Worm (Caenorhabditis elegans): ENCODE data around the gene F48G7.7.
A peak's percentile ranks its signal among the peaks of the same experiment; 100 is the strongest.

The F48G7.7 gene

ce11 chrV:592959-593358, 33.3 kb downstream of the F48G7.7 start, which contains the start of gene ZK488.5:
Gene ZK488.5 (plus strand): TSS chrV:593259.
- no peak for TF ChIP-seq ceh-39 (tag; optimal IDR thresholded peaks at IDR 0.05)
- no peak for TF ChIP-seq pha-4 (tag; optimal IDR thresholded peaks at IDR 0.05)
- TF ChIP-seq ceh-83 (GFP tag; optimal IDR thresholded peaks at IDR 0.05), result no peak
- TF ChIP-seq nhr-76 (tag; optimal IDR thresholded peaks at IDR 0.05), result no peak
- TF ChIP-seq cnd-1 (tag; optimal IDR thresholded peaks at IDR 0.05), result no peak
- TF ChIP-seq drap-1 (GFP tag; optimal IDR thresholded peaks at IDR 0.05), result no peak
- no peak for TF ChIP-seq zip-8 (tag; optimal IDR thresholded peaks at IDR 0.05)
- no peak for TF ChIP-seq snpc-4 (tag; optimal IDR thresholded peaks at IDR 0.05)
- TF ChIP-seq mab-5 (tag; optimal IDR thresholded peaks at IDR 0.05), result no peak
- no peak for TF ChIP-seq tbx-8 (GFP tag; optimal IDR thresholded peaks at IDR 0.05)
- TF ChIP-seq bed-3 (GFP tag; optimal IDR thresholded peaks at IDR 0.05), result no peak
- TF ChIP-seq mep-1 (tag; optimal IDR thresholded peaks at IDR 0.05), result no peak
- TF ChIP-seq nhr-28 (tag; optimal IDR thresholded peaks at IDR 0.05), result no peak
- no peak for TF ChIP-seq unc-62 (GFP tag; optimal IDR thresholded peaks at IDR 0.05)
- TF ChIP-seq flh-1 (GFP tag; optimal IDR thresholded peaks at IDR 0.05), result no peak
- TF ChIP-seq mls-2 (tag; optimal IDR thresholded peaks at IDR 0.05), result no peak
- no peak for TF ChIP-seq elt-3 (tag; optimal IDR thresholded peaks at IDR 0.05)
- TF ChIP-seq unc-39 (tag; optimal IDR thresholded peaks at IDR 0.05), result no peak
- TF ChIP-seq hlh-1 (tag; optimal IDR thresholded peaks at IDR 0.05), result no peak

- TF ChIP-seq cnd-1 (tag; optimal IDR thresholded peaks at IDR 0.05) (no peak), unc-62 (GFP tag; optimal IDR thresholded peaks at IDR 0.05) (no peak), nhr-28 (tag; optimal IDR thresholded peaks at IDR 0.05) (no peak), ces-1 (GFP tag; optimal IDR thresholded peaks at IDR 0.05) (no peak), elt-1 (tag; optimal IDR thresholded peaks at IDR 0.05; ENCODE audit: borderline replicate concordance, insufficient read depth) (no peak), nhr-237 (tag; optimal IDR thresholded peaks at IDR 0.05) (no peak), nhr-12 (tag; optimal IDR thresholded peaks at IDR 0.05) (no peak), drap-1 (GFP tag; optimal IDR thresholded peaks at IDR 0.05) (no peak), mep-1 (tag; optimal IDR thresholded peaks at IDR 0.05) (no peak), mab-5 (tag; optimal IDR thresholded peaks at IDR 0.05) (no peak), ceh-83 (GFP tag; optimal IDR thresholded peaks at IDR 0.05) (no peak), blmp-1 (tag; optimal IDR thresholded peaks at IDR 0.05) (no peak), sptf-1 (tag; optimal IDR thresholded peaks at IDR 0.05) (no peak), mls-2 (tag; optimal IDR thresholded peaks at IDR 0.05) (no peak), lsy-2 (tag; optimal IDR thresholded peaks at IDR 0.05) (no peak), unc-39 (tag; optimal IDR thresholded peaks at IDR 0.05) (no peak), sem-2 (GFP tag; optimal IDR thresholded peaks at IDR 0.05) (no peak)
Observed at ce11 chrV:590182-590581, 36.0 kb downstream of the F48G7.7 start, which contains the start of gene ZK488.6. Gene ZK488.6 (plus strand): TSS chrV:590482.

- TF ChIP-seq nhr-2 (tag; optimal IDR thresholded peaks at IDR 0.05) (no peak), mep-1 (tag; optimal IDR thresholded peaks at IDR 0.05) (no peak), lin-13 (tag; optimal IDR thresholded peaks at IDR 0.05) (no peak), ztf-11 (tag; optimal IDR thresholded peaks at IDR 0.05) (no peak), ham-2 (GFP tag; optimal IDR thresholded peaks at IDR 0.05) (no peak), nhr-76 (tag; optimal IDR thresholded peaks at IDR 0.05) (no peak), cnd-1 (tag; optimal IDR thresholded peaks at IDR 0.05) (no peak), drap-1 (GFP tag; optimal IDR thresholded peaks at IDR 0.05) (no peak), unc-39 (tag; optimal IDR thresholded peaks at IDR 0.05) (no peak), ces-1 (GFP tag; optimal IDR thresholded peaks at IDR 0.05) (no peak)
Observed at ce11 chrV:587818-588217, 38.4 kb downstream of the F48G7.7 start, which contains the start of gene K06H6.1. Gene K06H6.1 (plus strand): TSS chrV:588118.

ce11 chrV:585472-585871, 40.7 kb downstream of the F48G7.7 start, which contains the start of gene K06H6.2:
Gene K06H6.2 (plus strand): TSS chrV:585772.
- TF ChIP-seq elt-1 (tag; optimal IDR thresholded peaks at IDR 0.05; ENCODE audit: borderline replicate concordance, insufficient read depth), result peak; percentile 72
- TF ChIP-seq lin-13 (tag; optimal IDR thresholded peaks at IDR 0.05), result no peak

ce11 chrV:581616-582015, 44.6 kb downstream of the F48G7.7 start, which contains the start of gene nstp-7:
Gene nstp-7 (plus strand): TSS chrV:581916.
- TF ChIP-seq hlh-1 (tag; optimal IDR thresholded peaks at IDR 0.05) (no peak), elt-1 (tag; optimal IDR thresholded peaks at IDR 0.05; ENCODE audit: borderline replicate concordance, insufficient read depth) (no peak), pha-4 (tag; optimal IDR thresholded peaks at IDR 0.05) (no peak), tbx-8 (GFP tag; optimal IDR thresholded peaks at IDR 0.05) (no peak), ham-2 (GFP tag; optimal IDR thresholded peaks at IDR 0.05) (no peak), unc-39 (tag; optimal IDR thresholded peaks at IDR 0.05) (no peak), blmp-1 (tag; optimal IDR thresholded peaks at IDR 0.05) (no peak), sptf-1 (tag; optimal IDR thresholded peaks at IDR 0.05) (no peak), flh-1 (GFP tag; optimal IDR thresholded peaks at IDR 0.05) (no peak), mls-2 (tag; optimal IDR thresholded peaks at IDR 0.05) (no peak), M03D4.4 (tag; optimal IDR thresholded peaks at IDR 0.05) (no peak), nhr-2 (tag; optimal IDR thresholded peaks at IDR 0.05) (no peak), ceh-83 (GFP tag; optimal IDR thresholded peaks at IDR 0.05) (no peak)

All from whole organism, mixed stage, embryonic.